Worm (Caenorhabditis elegans) whole organism, L2 larva: ENCODE data around the gene lyst-1.

Source experiments
- C34F6.9 ChIP-seq: fragments of 150-350 bp; optimal IDR thresholded peaks from 2 replicates; lab custom pipeline; 2014; ENCODE audit warnings: missing biosample characterization, missing genetic modification characterization
- F13H6.1 ChIP-seq: sonication (generic microtip); optimal IDR thresholded peaks from 2 replicates; lab custom pipeline; 2016; ENCODE audit warnings: missing genetic modification characterization, missing compliant biosample characterization
- R02D3.7 ChIP-seq: fragments of 150-350 bp; optimal IDR thresholded peaks from 2 replicates; lab custom pipeline; 2014; ENCODE audit warnings: missing biosample characterization, missing genetic modification characterization
- Y55F3AM.14 ChIP-seq: fragments of 200-800 bp; sonication (Bioruptor generic); optimal IDR thresholded peaks from 2 replicates; lab custom pipeline; 2018; ENCODE audit warnings: mild to moderate bottlenecking, missing genetic modification characterization, missing compliant biosample characterization
- ZK546.5 ChIP-seq: sonication (generic microtip); optimal IDR thresholded peaks from 2 replicates; lab custom pipeline; 2017; ENCODE audit warnings: missing biosample characterization, missing genetic modification characterization
- alr-1 ChIP-seq: fragments of 150-350 bp; optimal IDR thresholded peaks from 2 replicates; lab custom pipeline; 2014; ENCODE audit warnings: missing biosample characterization, missing genetic modification characterization
- ama-1 ChIP-seq: fragments of 150-350 bp; optimal IDR thresholded peaks from 2 replicates; lab custom pipeline; 2018; ENCODE audit warnings: inconsistent platforms
- blmp-1 ChIP-seq: sonication (generic microtip); optimal IDR thresholded peaks from 2 replicates; lab custom pipeline; 2017; ENCODE audit warnings: missing genetic modification characterization, mild to moderate bottlenecking, missing compliant biosample characterization, antibody characterized with exemption, moderate library complexity; ENCODE audit not compliant: insufficient read depth
- ceh-16 ChIP-seq: fragments of 150-350 bp; optimal IDR thresholded peaks from 2 replicates; lab custom pipeline; 2014; ENCODE audit warnings: missing biosample characterization, missing genetic modification characterization
- ceh-82 ChIP-seq: fragments of 150-350 bp; optimal IDR thresholded peaks from 2 replicates; lab custom pipeline; 2014; ENCODE audit warnings: missing biosample characterization, missing genetic modification characterization
- crh-2 ChIP-seq: sonication (generic microtip); optimal IDR thresholded peaks from 2 replicates; lab custom pipeline; 2017; ENCODE audit warnings: missing biosample characterization, missing genetic modification characterization
- dmd-4 ChIP-seq: sonication (generic microtip); optimal IDR thresholded peaks from 2 replicates; lab custom pipeline; 2017; ENCODE audit warnings: missing biosample characterization, missing genetic modification characterization
- egl-27 ChIP-seq: sonication (generic microtip); optimal IDR thresholded peaks from 3 replicates; lab custom pipeline; 2017; ENCODE audit warnings: missing biosample characterization, missing genetic modification reagents, missing genetic modification characterization
- elt-1 ChIP-seq: fragments of 150-350 bp; optimal IDR thresholded peaks from 2 replicates; lab custom pipeline; 2014; ENCODE audit warnings: missing biosample characterization, missing genetic modification characterization
- elt-3 ChIP-seq: sonication (generic microtip); optimal IDR thresholded peaks from 2 replicates; lab custom pipeline; 2017; ENCODE audit warnings: missing biosample characterization, missing genetic modification characterization
- fos-1 ChIP-seq: fragments of 150-350 bp; optimal IDR thresholded peaks from 2 replicates; lab custom pipeline; 2014; ENCODE audit warnings: missing biosample characterization, missing genetic modification characterization
- gmeb-1 ChIP-seq: fragments of 150-350 bp; optimal IDR thresholded peaks from 2 replicates; lab custom pipeline; 2014; ENCODE audit warnings: missing biosample characterization, missing genetic modification characterization
- lin-11 ChIP-seq: fragments of 150-350 bp; sonication (generic microtip); optimal IDR thresholded peaks from 2 replicates; lab custom pipeline; 2014; ENCODE audit warnings: missing biosample characterization, missing genetic modification characterization, inconsistent platforms, mixed read lengths
- lin-13 ChIP-seq: fragments of 150-350 bp; optimal IDR thresholded peaks from 2 replicates; lab custom pipeline; 2014; ENCODE audit warnings: missing biosample characterization, missing genetic modification reagents, missing genetic modification characterization
- lin-39 ChIP-seq: fragments of 150-350 bp; optimal IDR thresholded peaks from 2 replicates; lab custom pipeline; 2014; ENCODE audit warnings: missing biosample characterization, missing genetic modification reagents, missing genetic modification characterization
- lsy-2 ChIP-seq, 2 experiments: fragments of 150-350 bp in 1 of 2; sonication (generic microtip) in 1 of 2; optimal IDR thresholded peaks; 2 replicates each; lab custom pipeline; 2014 to 2017; ENCODE audit warnings: missing biosample characterization in 2 of 2, missing genetic modification characterization in 2 of 2
- mab-5 ChIP-seq: fragments of 150-350 bp; optimal IDR thresholded peaks from 2 replicates; lab custom pipeline; 2014; ENCODE audit warnings: missing biosample characterization, missing genetic modification characterization
- mbf-1 ChIP-seq: sonication (generic microtip); optimal IDR thresholded peaks from 2 replicates; lab custom pipeline; 2017; ENCODE audit warnings: missing biosample characterization, missing genetic modification characterization
- mdl-1 ChIP-seq, 2 experiments: fragments of 150-350 bp in 1 of 2; sonication (generic microtip) in 1 of 2; optimal IDR thresholded peaks; 2 replicates each; lab custom pipeline; 2017; ENCODE audit warnings: missing biosample characterization in 2 of 2, missing genetic modification characterization in 2 of 2
- nhr-10 ChIP-seq: sonication (generic microtip); optimal IDR thresholded peaks from 2 replicates; lab custom pipeline; 2017; ENCODE audit warnings: missing biosample characterization, missing genetic modification characterization
- nhr-11 ChIP-seq: fragments of 150-350 bp; optimal IDR thresholded peaks from 2 replicates; lab custom pipeline; 2014; ENCODE audit warnings: missing biosample characterization, missing genetic modification characterization
- nhr-12 ChIP-seq: fragments of 150-350 bp; optimal IDR thresholded peaks from 2 replicates; lab custom pipeline; 2014; ENCODE audit warnings: missing biosample characterization, missing genetic modification characterization
- nhr-129 ChIP-seq: fragments of 150-350 bp; optimal IDR thresholded peaks from 2 replicates; lab custom pipeline; 2014; ENCODE audit warnings: missing biosample characterization, missing genetic modification characterization
- nhr-21 ChIP-seq: fragments of 150-350 bp; optimal IDR thresholded peaks from 2 replicates; lab custom pipeline; 2014; ENCODE audit warnings: missing biosample characterization, missing genetic modification characterization
- nhr-23 ChIP-seq: fragments of 150-350 bp; optimal IDR thresholded peaks from 2 replicates; lab custom pipeline; 2014; ENCODE audit warnings: missing biosample characterization, missing genetic modification reagents, missing genetic modification characterization
- nhr-237 ChIP-seq: fragments of 150-350 bp; optimal IDR thresholded peaks from 2 replicates; lab custom pipeline; 2014; ENCODE audit warnings: missing biosample characterization, missing genetic modification characterization
- nhr-25 ChIP-seq: fragments of 150-350 bp; sonication (generic microtip); optimal IDR thresholded peaks from 3 replicates; lab custom pipeline; 2014; ENCODE audit warnings: missing biosample characterization, missing genetic modification characterization
- nhr-77 ChIP-seq: fragments of 150-350 bp; optimal IDR thresholded peaks from 2 replicates; lab custom pipeline; 2014; ENCODE audit warnings: missing biosample characterization, missing genetic modification characterization
- peb-1 ChIP-seq: fragments of 150-350 bp; optimal IDR thresholded peaks from 2 replicates; lab custom pipeline; 2014; ENCODE audit warnings: missing biosample characterization, missing genetic modification characterization
- sem-4 ChIP-seq: fragments of 150-350 bp; optimal IDR thresholded peaks from 2 replicates; lab custom pipeline; 2014; ENCODE audit warnings: missing biosample characterization, missing genetic modification reagents, missing genetic modification characterization
- skn-1 ChIP-seq: sonication (generic microtip); optimal IDR thresholded peaks from 2 replicates; lab custom pipeline; 2017; ENCODE audit warnings: missing biosample characterization, missing genetic modification characterization
- sma-3 ChIP-seq: sonication (generic microtip); optimal IDR thresholded peaks from 2 replicates; lab custom pipeline; 2016; ENCODE audit warnings: missing genetic modification reagents, missing genetic modification characterization, missing compliant biosample characterization
- sma-9 ChIP-seq, 2 experiments: fragments of 150-350 bp in 1 of 2; sonication (generic microtip) in 1 of 2; optimal IDR thresholded peaks; 2 replicates each; lab custom pipeline; 2014 to 2016; ENCODE audit warnings: missing genetic modification characterization in 2 of 2, mild to moderate bottlenecking in 1 of 2, missing biosample characterization in 1 of 2, missing compliant biosample characterization in 1 of 2, missing genetic modification reagents in 1 of 2, moderate library complexity in 1 of 2
- snpc-4 ChIP-seq: fragments of 150-350 bp; optimal IDR thresholded peaks from 2 replicates; lab custom pipeline; 2014; ENCODE audit warnings: missing biosample characterization, missing genetic modification characterization
- unc-39 ChIP-seq: fragments of 150-350 bp; optimal IDR thresholded peaks from 2 replicates; lab custom pipeline; 2014; ENCODE audit warnings: missing biosample characterization, missing genetic modification characterization
- unc-55 ChIP-seq: fragments of 150-350 bp; sonication (generic microtip); optimal IDR thresholded peaks from 3 replicates; lab custom pipeline; 2014; ENCODE audit warnings: missing biosample characterization, missing genetic modification reagents, missing genetic modification characterization
- unc-62 ChIP-seq: fragments of 150-350 bp; optimal IDR thresholded peaks from 2 replicates; lab custom pipeline; 2014; ENCODE audit warnings: missing biosample characterization, missing genetic modification reagents, missing genetic modification characterization
- zag-1 ChIP-seq: fragments of 150-350 bp; optimal IDR thresholded peaks from 2 replicates; lab custom pipeline; 2014; ENCODE audit warnings: missing biosample characterization, missing genetic modification characterization
- ztf-1 ChIP-seq: fragments of 200-800 bp; sonication (Bioruptor generic); conservative IDR thresholded peaks from 2 replicates; pipeline ENCODE4 v1.3.6; 2022; ENCODE audit warnings: missing genetic modification characterization, missing compliant biosample characterization
- ztf-11 ChIP-seq: sonication (generic microtip); optimal IDR thresholded peaks from 2 replicates; lab custom pipeline; 2017; ENCODE audit warnings: missing biosample characterization, missing genetic modification characterization
- ztf-4 ChIP-seq: fragments of 150-350 bp; optimal IDR thresholded peaks from 2 replicates; lab custom pipeline; 2014; ENCODE audit warnings: missing biosample characterization, missing genetic modification characterization

Gene lyst-1

DNA sequence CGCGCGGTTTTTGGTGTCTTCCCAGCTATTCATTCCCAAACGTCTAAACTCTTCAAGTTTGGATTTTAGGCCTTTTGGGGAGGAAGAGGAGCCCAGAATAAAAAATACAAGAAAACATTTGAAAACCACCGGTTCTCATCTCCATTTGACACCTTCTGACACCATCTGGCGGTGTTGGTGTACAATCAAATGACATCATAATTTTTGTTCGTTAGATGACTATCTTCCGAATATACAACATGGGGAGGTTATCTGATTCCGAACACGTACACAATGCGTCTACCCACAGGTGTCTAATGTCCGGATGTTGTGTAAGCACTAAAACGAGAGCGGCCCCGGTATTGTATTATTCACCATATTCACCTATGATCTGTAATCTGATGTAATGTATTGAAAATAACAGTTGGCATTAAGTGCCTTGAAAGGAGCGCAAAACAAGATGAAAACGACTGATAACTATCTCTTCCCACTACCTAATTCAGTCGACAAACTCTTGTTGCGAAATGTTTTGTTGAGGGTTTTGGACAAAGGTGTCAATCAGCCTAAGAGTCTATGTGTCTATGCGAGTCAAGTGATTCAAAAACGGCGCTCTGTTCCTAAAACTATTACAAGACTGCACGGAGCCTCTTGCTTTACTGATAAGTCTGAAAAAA is 31.7 kb upstream of the lyst-1 start:
- TF ChIP-seq lin-11 (tag; lab: Kevin White, UChicago) (no peak), alr-1 (tag; lab: Kevin White, UChicago) (no peak), fos-1 (tag; lab: Kevin White, UChicago) (peak; percentile 28), sem-4 (tag; lab: Kevin White, UChicago) (no peak), sma-9 (GFP tag; optimal IDR thresholded peaks at IDR 0.05; lab: Kevin White, UChicago) (peak; percentile 84), sma-9 (tag; optimal IDR thresholded peaks at IDR 0.05; lab: Kevin White, UChicago) (no peak), ceh-16 (tag; lab: Kevin White, UChicago) (peak; percentile 96), Y55F3AM.14 (no peak), crh-2 (peak; percentile 32), lin-39 (tag; lab: Kevin White, UChicago) (no peak), nhr-23 (no peak), peb-1 (no peak), gmeb-1 (tag; lab: Kevin White, UChicago) (no peak), lin-13 (no peak), sma-3 (peak; percentile 27), ztf-11 (tag; lab: Kevin White, UChicago) (no peak), unc-55 (GFP tag; lab: Kevin White, UChicago) (no peak), unc-39 (tag; lab: Kevin White, UChicago) (no peak), nhr-129 (tag; lab: Kevin White, UChicago) (peak; percentile 54), mab-5 (no peak), elt-1 (tag; lab: Kevin White, UChicago) (peak; percentile 37), egl-27 (tag; lab: Kevin White, UChicago) (no peak), nhr-21 (no peak), nhr-77 (tag; lab: Kevin White, UChicago) (no peak), blmp-1 (tag; lab: Kevin White, UChicago) (no peak), mbf-1 (tag; lab: Kevin White, UChicago) (no peak), F13H6.1 (tag; lab: Kevin White, UChicago) (peak; percentile 27), nhr-25 (tag; lab: Kevin White, UChicago) (peak; percentile 47), nhr-237 (no peak)

ce11 chrX:12171631-12172348 is 30.8 kb upstream of the lyst-1 start, which contains the start of gene F57G12.1:
TSS of gene F57G12.1 (minus strand) at chrX:12171681.
- peak; percentile 60 to 81 for TF ChIP-seq mdl-1 (tag; optimal IDR thresholded peaks at IDR 0.05; lab: Kevin White, UChicago)
- peak; percentile 65 for TF ChIP-seq zag-1 (tag; lab: Kevin White, UChicago)
- no peak for TF ChIP-seq ztf-1 (GFP tag; lab: Robert Waterston, UW)
- TF ChIP-seq sem-4 (tag; lab: Kevin White, UChicago) = peak; percentile 57
- TF ChIP-seq sma-3 = peak; percentile 22
- TF ChIP-seq R02D3.7 (tag; lab: Kevin White, UChicago) = no peak
- peak; percentile 94 for TF ChIP-seq sma-9 (GFP tag; optimal IDR thresholded peaks at IDR 0.05; lab: Kevin White, UChicago)
- peak; percentile 27 for TF ChIP-seq sma-9 (tag; optimal IDR thresholded peaks at IDR 0.05; lab: Kevin White, UChicago)
- TF ChIP-seq mbf-1 (tag; lab: Kevin White, UChicago) = no peak
- TF ChIP-seq ZK546.5 (tag; lab: Kevin White, UChicago) = no peak
- TF ChIP-seq F13H6.1 (tag; lab: Kevin White, UChicago) = peak; percentile 87
- no peak for TF ChIP-seq ceh-82 (tag; lab: Kevin White, UChicago)
- TF ChIP-seq crh-2 = peak; percentile 90
- peak; percentile 71 for TF ChIP-seq lin-13
- TF ChIP-seq nhr-12 (tag; lab: Kevin White, UChicago) = no peak
- peak; percentile 54 for TF ChIP-seq ama-1 (lab: Kevin White, UChicago)
- peak; percentile 36 for TF ChIP-seq nhr-21
- no peak for TF ChIP-seq dmd-4 (tag; lab: Kevin White, UChicago)
- peak; percentile 79 for TF ChIP-seq C34F6.9 (tag; lab: Kevin White, UChicago)
- TF ChIP-seq nhr-23 = no peak
- peak; percentile 36 for TF ChIP-seq elt-1 (tag; lab: Kevin White, UChicago)
- peak; percentile 52 for TF ChIP-seq ztf-4 (tag; lab: Kevin White, UChicago)
- TF ChIP-seq mab-5 = peak; percentile 69
- TF ChIP-seq egl-27 (tag; lab: Kevin White, UChicago) = peak; percentile 79
- TF ChIP-seq elt-3 (tag; lab: Kevin White, UChicago) = no peak
- TF ChIP-seq nhr-10 (tag; lab: Kevin White, UChicago) = no peak
- no peak for TF ChIP-seq skn-1
- TF ChIP-seq unc-62 = no peak
- TF ChIP-seq nhr-25 (tag; lab: Kevin White, UChicago) = peak; percentile 86
- peak; percentile 84 for TF ChIP-seq lin-11 (tag; lab: Kevin White, UChicago)
- TF ChIP-seq nhr-129 (tag; lab: Kevin White, UChicago) = peak; percentile 99
- peak; percentile 48 to 74 for TF ChIP-seq lsy-2 (tag; optimal IDR thresholded peaks at IDR 0.05; lab: Kevin White, UChicago)
- peak; percentile 87 for TF ChIP-seq unc-55 (GFP tag; lab: Kevin White, UChicago)
- TF ChIP-seq nhr-77 (tag; lab: Kevin White, UChicago) = no peak
- TF ChIP-seq gmeb-1 (tag; lab: Kevin White, UChicago) = peak; percentile 51
- peak; percentile 67 for TF ChIP-seq fos-1 (tag; lab: Kevin White, UChicago)
- TF ChIP-seq lin-39 (tag; lab: Kevin White, UChicago) = no peak
- peak; percentile 51 for TF ChIP-seq Y55F3AM.14
- peak; percentile 60 for TF ChIP-seq snpc-4 (tag; lab: Kevin White, UChicago)
- no peak for TF ChIP-seq alr-1 (tag; lab: Kevin White, UChicago)
- no peak for TF ChIP-seq nhr-11 (tag; lab: Kevin White, UChicago)
- no peak for TF ChIP-seq nhr-237
- peak; percentile 18 for TF ChIP-seq peb-1
